Fruit fly (Drosophila melanogaster): ENCODE data around the gene CG7409.

The CG7409 gene

DNA sequence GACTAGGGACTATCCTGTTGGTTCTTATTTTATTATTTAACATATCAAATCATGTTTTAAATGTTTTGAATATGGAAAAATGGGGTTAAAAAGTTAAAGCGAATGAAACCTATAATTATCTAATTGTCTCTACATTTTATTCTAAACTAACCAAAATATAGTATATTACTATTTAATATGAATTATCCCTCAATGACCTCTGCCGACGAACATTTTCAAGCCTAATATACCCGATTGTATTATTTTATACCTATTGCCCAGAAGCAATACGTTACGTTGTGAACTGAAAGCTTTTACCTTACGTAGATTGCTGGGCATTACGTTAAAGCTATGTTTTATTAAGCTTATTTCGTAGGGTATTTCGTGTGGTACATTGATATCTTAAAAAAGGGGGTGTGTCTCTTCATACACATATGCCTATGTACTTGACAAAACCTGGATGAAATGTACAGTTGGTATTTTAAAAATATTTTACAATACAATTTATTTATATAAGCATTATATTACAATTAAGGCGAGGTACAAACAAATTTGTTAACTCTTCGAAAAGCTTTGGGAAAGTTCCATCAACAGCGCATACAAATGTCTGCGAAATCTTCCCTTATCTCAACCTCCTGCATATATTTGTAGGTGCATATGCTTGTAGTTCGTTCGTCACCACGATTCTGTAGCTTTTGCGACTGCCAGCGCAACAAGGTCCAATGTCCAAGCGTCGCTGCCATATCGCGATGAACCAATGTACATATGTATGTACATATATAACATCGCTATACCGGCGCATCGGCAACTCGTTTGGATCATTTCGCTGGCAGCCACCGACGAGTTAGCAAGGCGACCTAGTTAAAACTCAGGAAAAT is 35.4 kb upstream of the CG7409 start, which contains the start of gene Mcad (continued):
- TF ChIP-seq Rel (GFP tag; optimal IDR thresholded peaks at IDR 0.05) (peak; percentile 96), Rel (tag; optimal IDR thresholded peaks at IDR 0.05) (peak; percentile 64), Hr83 (GFP tag; optimal IDR thresholded peaks at IDR 0.05; ENCODE audit: poor library complexity, severe bottlenecking) (peak; percentile 28), GATAd (GFP tag; optimal IDR thresholded peaks at IDR 0.05) (no peak), rgr (GFP tag; optimal IDR thresholded peaks at IDR 0.05) (peak; percentile 97), Vsx2 (GFP tag; optimal IDR thresholded peaks at IDR 0.05; ENCODE audit: partially characterized antibody) (no peak), tai (GFP tag; optimal IDR thresholded peaks at IDR 0.05) (no peak), Hr78 (GFP tag; optimal IDR thresholded peaks at IDR 0.05) (no peak), HLH106 (tag; optimal IDR thresholded peaks at IDR 0.05) (peak; percentile 97), woc (GFP tag; optimal IDR thresholded peaks at IDR 0.05) (peak; percentile 91), Hnf4 (GFP tag; optimal IDR thresholded peaks at IDR 0.05) (peak; percentile 96), sv (GFP tag; optimal IDR thresholded peaks at IDR 0.05) (peak; percentile 88), Myc (optimal IDR thresholded peaks at IDR 0.05) (peak; percentile 69), N (GFP tag; optimal IDR thresholded peaks at IDR 0.05) (no peak), pan (optimal IDR thresholded peaks at IDR 0.05) (peak; percentile 84), dmrt93B (GFP tag; optimal IDR thresholded peaks at IDR 0.05) (peak; percentile 96), OdsH (GFP tag; optimal IDR thresholded peaks at IDR 0.05) (peak; percentile 97)

DNA sequence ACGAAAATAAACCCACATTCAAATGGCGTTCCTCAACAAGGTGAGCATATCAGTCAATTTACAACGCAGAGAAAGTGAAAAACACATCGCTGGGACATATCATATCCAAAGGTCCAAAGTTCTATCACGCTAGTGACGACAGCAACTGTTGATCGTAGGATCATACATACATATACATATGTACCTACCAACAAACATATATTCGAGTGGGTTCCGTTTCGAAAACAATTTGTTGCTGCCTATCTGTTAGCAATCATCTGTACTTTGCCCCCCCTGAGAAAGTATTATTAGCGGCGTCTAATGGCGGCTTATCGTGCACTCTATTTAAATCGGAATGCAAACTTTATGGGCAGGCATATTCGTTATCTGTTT is 34.8 kb upstream of the CG7409 start:
- TF ChIP-seq tai (GFP tag; optimal IDR thresholded peaks at IDR 0.05) (no peak), Hnf4 (GFP tag; optimal IDR thresholded peaks at IDR 0.05) (peak; percentile 76)

DNA sequence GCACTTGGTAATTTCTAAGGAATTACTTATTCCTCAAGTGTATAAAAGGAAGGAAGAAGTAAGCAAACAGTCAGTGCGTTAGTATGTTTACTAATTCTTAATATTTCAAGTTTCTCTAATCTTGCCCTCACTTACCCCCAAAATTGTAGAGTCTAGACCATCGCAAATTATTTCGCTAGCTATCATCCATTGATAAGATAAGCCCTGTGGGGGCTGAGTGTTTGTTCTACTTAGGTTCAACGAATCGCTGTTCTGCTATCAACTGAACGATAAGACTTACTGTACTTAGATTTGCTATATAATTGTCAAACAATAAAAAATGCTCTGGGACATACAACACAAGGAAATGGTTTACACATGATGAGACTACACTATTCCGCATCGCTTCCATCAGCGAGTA is 32.7 kb upstream of the CG7409 start:
- TF ChIP-seq Hnf4 (GFP tag; optimal IDR thresholded peaks at IDR 0.05) (peak; percentile 37), br (GFP tag; optimal IDR thresholded peaks at IDR 0.05) (peak; percentile 54), brk (GFP tag; optimal IDR thresholded peaks at IDR 0.05) (no peak), CG9705 (GFP tag; optimal IDR thresholded peaks at IDR 0.05) (no peak), lola (GFP tag; optimal IDR thresholded peaks at IDR 0.05) (no peak), h (GFP tag; optimal IDR thresholded peaks at IDR 0.05) (peak; percentile 30)

DNA sequence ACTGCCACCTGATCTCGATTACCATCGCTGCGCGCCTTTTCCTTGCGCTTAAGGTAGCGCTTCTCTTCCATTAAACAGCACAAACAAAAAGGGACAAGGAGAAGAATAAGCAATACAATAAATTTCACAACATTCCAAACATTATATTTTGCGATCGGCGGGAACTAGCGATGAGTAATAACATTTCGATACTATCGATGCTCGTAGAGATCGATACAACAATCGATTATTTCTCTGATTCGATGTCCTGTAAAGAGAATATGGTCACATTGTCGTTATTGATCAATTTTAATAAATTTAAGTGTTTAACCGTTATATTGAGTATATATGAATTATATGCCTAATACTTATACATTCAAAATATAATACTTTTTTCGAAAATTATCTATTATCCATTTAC is 27.9 kb upstream of the CG7409 start, which contains the start of gene CG7457:
Gene CG7457 (minus strand): TSS at position 189 of the 400 bp plus-strand sequence.
- no peak for TF ChIP-seq GATAd (GFP tag; optimal IDR thresholded peaks at IDR 0.05)
- no peak for TF ChIP-seq Abd-B (GFP tag; optimal IDR thresholded peaks at IDR 0.05)
- no peak for TF ChIP-seq Mio (GFP tag; optimal IDR thresholded peaks at IDR 0.05)
- TF ChIP-seq CG32264 (GFP tag; optimal IDR thresholded peaks at IDR 0.05): no peak
- no peak for TF ChIP-seq Hr83 (GFP tag; optimal IDR thresholded peaks at IDR 0.05; ENCODE audit: poor library complexity, severe bottlenecking)
- TF ChIP-seq Hnf4 (GFP tag; optimal IDR thresholded peaks at IDR 0.05): no peak
- no peak for TF ChIP-seq dsf (GFP tag; optimal IDR thresholded peaks at IDR 0.05; ENCODE audit: borderline replicate concordance)
- no peak for TF ChIP-seq Vsx2 (GFP tag; optimal IDR thresholded peaks at IDR 0.05; ENCODE audit: partially characterized antibody)
- TF ChIP-seq brk (GFP tag; optimal IDR thresholded peaks at IDR 0.05): no peak
- no peak for TF ChIP-seq woc (GFP tag; optimal IDR thresholded peaks at IDR 0.05)
- TF ChIP-seq dl (GFP tag; optimal IDR thresholded peaks at IDR 0.05; ENCODE audit: insufficient read depth in 1 of 2, partially characterized antibody in 2 of 2): no peak
- no peak for TF ChIP-seq lola (GFP tag; optimal IDR thresholded peaks at IDR 0.05)
- no peak for TF ChIP-seq Myc (optimal IDR thresholded peaks at IDR 0.05)
- no peak for TF ChIP-seq usp (GFP tag; optimal IDR thresholded peaks at IDR 0.05)
- TF ChIP-seq tai (GFP tag; optimal IDR thresholded peaks at IDR 0.05): no peak
- no peak for TF ChIP-seq Dfd (GFP tag; optimal IDR thresholded peaks at IDR 0.05)
- TF ChIP-seq pan (optimal IDR thresholded peaks at IDR 0.05): no peak

DNA sequence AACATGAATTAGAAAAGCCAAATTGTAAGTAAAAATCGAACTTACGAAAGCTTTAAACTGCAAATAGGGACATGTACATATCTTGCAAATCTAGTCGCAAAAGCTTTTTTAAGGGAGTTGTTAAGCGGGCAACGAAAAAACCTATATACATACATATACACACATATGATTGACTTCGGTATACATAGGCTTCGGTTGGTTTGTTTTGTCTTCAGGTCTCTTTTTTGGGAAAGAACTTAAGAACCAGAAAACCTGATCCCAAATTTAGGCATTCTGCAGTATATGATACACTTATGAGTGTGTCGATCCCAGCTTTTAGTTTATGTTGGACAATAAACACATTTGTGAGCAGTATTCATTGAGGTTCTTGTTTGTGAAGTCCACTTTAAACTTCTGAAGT is 27.5 kb upstream of the CG7409 start:
- no peak for TF ChIP-seq h (GFP tag; optimal IDR thresholded peaks at IDR 0.05)
- no peak for TF ChIP-seq woc (GFP tag; optimal IDR thresholded peaks at IDR 0.05)
- TF ChIP-seq Sp1 (GFP tag; optimal IDR thresholded peaks at IDR 0.05): no peak
- no peak for TF ChIP-seq OdsH (GFP tag; optimal IDR thresholded peaks at IDR 0.05)
- no peak for TF ChIP-seq Mio (GFP tag; optimal IDR thresholded peaks at IDR 0.05)
- TF ChIP-seq br (GFP tag; optimal IDR thresholded peaks at IDR 0.05): no peak
- no peak for TF ChIP-seq sage (GFP tag; optimal IDR thresholded peaks at IDR 0.05)
- TF ChIP-seq dsf (GFP tag; optimal IDR thresholded peaks at IDR 0.05; ENCODE audit: borderline replicate concordance): no peak
- no peak for TF ChIP-seq HLH106 (tag; optimal IDR thresholded peaks at IDR 0.05)
- TF ChIP-seq GATAd (GFP tag; optimal IDR thresholded peaks at IDR 0.05): no peak
- TF ChIP-seq psq (GFP tag; optimal IDR thresholded peaks at IDR 0.05): no peak
- no peak for TF ChIP-seq ey (GFP tag; optimal IDR thresholded peaks at IDR 0.05)
